Worm (Caenorhabditis elegans): Measurements from ENCODE around the gene tag-266.

The tag-266 gene

ce11 chrIII:640198-640803 is at the start of gene tag-266, which contains the start of gene tag-267:
Gene tag-266, minus strand, starts transcription at chrIII:640226.
Gene tag-267, plus strand, starts transcription at chrIII:640790.
- TF ChIP-seq spr-3 (GFP tag; optimal IDR thresholded peaks at IDR 0.05) (no peak), fkh-10 (GFP tag; optimal IDR thresholded peaks at IDR 0.05) (peak; percentile 62), R02D3.7 (tag; optimal IDR thresholded peaks at IDR 0.05) (no peak), lin-38 (GFP tag; IDR thresholded peaks at IDR 0.05) (peak; percentile 97), nhr-42 (GFP tag; IDR thresholded peaks at IDR 0.05) (no peak), skn-1 (tag; optimal IDR thresholded peaks at IDR 0.05) (no peak), nhr-41 (GFP tag; IDR thresholded peaks at IDR 0.05) (no peak), mxl-3 (GFP tag; optimal IDR thresholded peaks at IDR 0.05) (no peak), ceh-20 (GFP tag; IDR thresholded peaks at IDR 0.05) (no peak), hmg-1.1 (GFP tag; IDR thresholded peaks at IDR 0.05) (peak; percentile 55; the same call in 1 of the 2 replicates), ceh-82 (tag; optimal IDR thresholded peaks at IDR 0.05) (no peak), hlh-11 (tag; optimal IDR thresholded peaks at IDR 0.05) (peak; percentile 36), egl-27 (tag; optimal IDR thresholded peaks at IDR 0.05) (no peak), nhr-77 (tag; optimal IDR thresholded peaks at IDR 0.05) (peak; percentile 91), daf-12 (tag; optimal IDR thresholded peaks at IDR 0.05) (no peak), aha-1 (tag) (peak; percentile 63), aly-2 (tag; optimal IDR thresholded peaks at IDR 0.05) (no peak), mep-1 (tag; optimal IDR thresholded peaks at IDR 0.05) (peak; percentile 78), ctbp-1 (GFP tag; IDR thresholded peaks at IDR 0.05) (no peak), snpc-1.2 (GFP tag; IDR thresholded peaks at IDR 0.05) (no peak), lir-3 (tag; optimal IDR thresholded peaks at IDR 0.05) (peak; percentile 46), T26A8.4 (GFP tag; IDR thresholded peaks at IDR 0.05) (no peak), fos-1 (tag; optimal IDR thresholded peaks at IDR 0.05) (no peak), php-3 (GFP tag; IDR thresholded peaks at IDR 0.05) (no peak), cey-2 (tag; optimal IDR thresholded peaks at IDR 0.05; ENCODE audit: borderline replicate concordance, insufficient read depth) (no peak), nhr-10 (tag; optimal IDR thresholded peaks at IDR 0.05) (no peak), mxl-2 (GFP tag; conservative IDR thresholded peaks at IDR 0.05) (no peak), lin-39 (tag; optimal IDR thresholded peaks at IDR 0.05) (no peak), arid-1 (GFP tag; conservative IDR thresholded peaks at IDR 0.05) (no peak), pha-4 (GFP tag; IDR thresholded peaks at IDR 0.05) (peak; percentile 38; the same call in 1 of the 2 replicates), pha-4 (tag; optimal IDR thresholded peaks at IDR 0.05) (no peak), nhr-11 (tag; optimal IDR thresholded peaks at IDR 0.05) (peak; percentile 44), F26F4.8 (GFP tag; conservative IDR thresholded peaks at IDR 0.05) (no peak), ZK337.2 (GFP tag; IDR thresholded peaks at IDR 0.05) (peak; percentile 16; the same call in 1 of the 2 replicates), rbr-2 (tag; optimal IDR thresholded peaks at IDR 0.05) (peak; percentile 76), nhr-6 (tag; optimal IDR thresholded peaks at IDR 0.05) (peak; percentile 1), egl-43 (GFP tag; IDR thresholded peaks at IDR 0.05) (no peak), dpl-1 (GFP tag; optimal IDR thresholded peaks at IDR 0.05) (peak; percentile 43), zfp-3 (GFP tag; conservative IDR thresholded peaks at IDR 0.05) (no peak), hif-1 (tag; optimal IDR thresholded peaks at IDR 0.05) (peak in 1 of 2 experiments; percentile 91), ceh-28 (tag; optimal IDR thresholded peaks at IDR 0.05) (no peak), vab-7 (GFP tag; IDR thresholded peaks at IDR 0.05) (peak; percentile 62; the same call in 1 of the 2 replicates), F37D6.2 (tag; optimal IDR thresholded peaks at IDR 0.05) (peak; percentile 69), ceh-32 (tag; optimal IDR thresholded peaks at IDR 0.05; ENCODE audit: poor library complexity) (no peak), Y5F2A.4 (GFP tag; optimal IDR thresholded peaks at IDR 0.05) (no peak), dve-1 (tag; optimal IDR thresholded peaks at IDR 0.05; ENCODE audit: insufficient read depth) (peak; percentile 47), F44E2.7 (GFP tag; IDR thresholded peaks at IDR 0.05) (no peak), mdl-1 (tag; optimal IDR thresholded peaks at IDR 0.05) (peak in 1 of 2 experiments; percentile 27), unc-130 (GFP tag; optimal IDR thresholded peaks at IDR 0.05) (peak; percentile 94), madf-5 (GFP tag; IDR thresholded peaks at IDR 0.05) (no peak), nhr-28 (tag; optimal IDR thresholded peaks at IDR 0.05) (peak; percentile 33)

Measured in whole organism, L4 larva.